Worm (Caenorhabditis elegans) whole organism, midembryonic: ENCODE measurements around the gene rab-6.2.

Experiments used
- T22C8.4 ChIP-seq: fragments of 200-800 bp; sonication (Bioruptor generic); IDR thresholded peaks from 2 replicates; pipeline ENCODE4 v1.3.6; 2022; ENCODE audit warnings: missing genetic modification characterization, missing compliant biosample characterization
- cog-1 ChIP-seq: sonication (generic microtip); optimal IDR thresholded peaks from 2 replicates; lab custom pipeline; 2016; ENCODE audit warnings: missing genetic modification characterization, missing compliant biosample characterization
- flt-1 ChIP-seq: fragments of 200-800 bp; sonication (Bioruptor generic); IDR thresholded peaks from 2 replicates; pipeline ENCODE4 v1.3.6; 2022; ENCODE audit warnings: missing genetic modification characterization, missing compliant biosample characterization
- klf-2 ChIP-seq: fragments of 200-800 bp; sonication (Bioruptor generic); conservative IDR thresholded peaks from 2 replicates; pipeline ENCODE4 v1.3.6; 2022; ENCODE audit warnings: missing genetic modification reagents, missing genetic modification characterization, missing compliant biosample characterization
- med-1 ChIP-seq: sonication (generic microtip); optimal IDR thresholded peaks from 2 replicates; lab custom pipeline; 2017; ENCODE audit warnings: missing genetic modification characterization, mild to moderate bottlenecking, missing compliant biosample characterization, antibody characterized with exemption, missing genetic modification reagents; ENCODE audit not compliant: insufficient read depth
- ref-1 ChIP-seq: fragments of 200-800 bp; sonication (Bioruptor generic); conservative IDR thresholded peaks from 2 replicates; pipeline ENCODE4 v1.3.6; 2022; ENCODE audit warnings: missing genetic modification reagents, missing genetic modification characterization, missing compliant biosample characterization
- tab-1 ChIP-seq: fragments of 200-800 bp; sonication (Bioruptor generic); IDR thresholded peaks from 2 replicates; pipeline ENCODE4 v1.3.6; 2022; ENCODE audit warnings: missing genetic modification characterization, missing compliant biosample characterization
- ztf-23 ChIP-seq: fragments of 200-800 bp; sonication (Bioruptor generic); IDR thresholded peaks from 2 replicates; pipeline ENCODE4 v1.3.6; 2022; ENCODE audit warnings: missing genetic modification reagents, missing genetic modification characterization, missing compliant biosample characterization
- ztf-29 ChIP-seq: fragments of 200-800 bp; sonication (Bioruptor generic); IDR thresholded peaks from 2 replicates; pipeline ENCODE4 v1.3.6; 2022; ENCODE audit warnings: missing genetic modification reagents, missing genetic modification characterization, missing compliant biosample characterization

The rab-6.2 gene

DNA sequence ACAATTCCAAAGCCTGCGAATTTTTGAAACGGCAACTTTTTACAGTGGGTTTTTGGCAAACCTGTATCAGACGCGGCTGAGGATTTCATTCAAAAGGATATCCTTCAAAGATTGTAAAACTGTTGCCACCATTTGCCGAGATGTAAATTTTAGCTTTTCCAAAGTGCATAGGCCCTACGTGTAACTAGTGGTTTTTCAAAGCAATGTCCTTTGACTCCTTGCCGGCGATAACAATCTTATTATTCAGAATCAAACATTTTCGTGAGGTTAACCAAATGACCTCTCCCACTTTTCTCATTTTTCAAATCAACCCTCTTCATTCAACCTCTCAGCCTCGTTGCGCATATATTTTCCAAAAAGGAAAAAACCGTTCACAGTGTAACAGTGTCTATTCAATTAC is 9.1 kb downstream of the rab-6.2 start, which contains the start of gene T25G12.3:
T25G12.3 (plus strand) TSS at position 301 of the 400 bp plus-strand sequence.
- TF ChIP-seq klf-2 (GFP tag; lab: Robert Waterston, UW) (no peak), ztf-23 (GFP tag; lab: Robert Waterston, UW) (no peak)

ce11 chrX:17234988-17235387 is 12.7 kb downstream of the rab-6.2 start:
- TF ChIP-seq klf-2 (GFP tag; lab: Robert Waterston, UW) (no peak), ref-1 (GFP tag; lab: Robert Waterston, UW) (no peak), cog-1 (tag; lab: Kevin White, UChicago) (no peak), ztf-29 (GFP tag; lab: Robert Waterston, UW) (no peak), T22C8.4 (GFP tag; lab: Robert Waterston, UW) (no peak), flt-1 (GFP tag; lab: Robert Waterston, UW) (no peak), tab-1 (GFP tag; lab: Robert Waterston, UW) (no peak), ztf-23 (GFP tag; lab: Robert Waterston, UW) (no peak), med-1 (GFP tag; lab: Kevin White, UChicago) (no peak)

- TF ChIP-seq T22C8.4 (GFP tag; lab: Robert Waterston, UW) (no peak), klf-2 (GFP tag; lab: Robert Waterston, UW) (no peak), cog-1 (tag; lab: Kevin White, UChicago) (no peak), ref-1 (GFP tag; lab: Robert Waterston, UW) (no peak), med-1 (GFP tag; lab: Kevin White, UChicago) (no peak), ztf-23 (GFP tag; lab: Robert Waterston, UW) (no peak), flt-1 (GFP tag; lab: Robert Waterston, UW) (no peak), ztf-29 (GFP tag; lab: Robert Waterston, UW) (no peak), tab-1 (GFP tag; lab: Robert Waterston, UW) (no peak)
Measured at ce11 chrX:17235749-17236561, 13.7 kb downstream of the rab-6.2 start, which contains the start of gene dhs-30. dhs-30 (minus strand) TSS chrX:17235838.

- no peak for TF ChIP-seq ztf-23 (GFP tag; lab: Robert Waterston, UW)
- no peak for TF ChIP-seq ref-1 (GFP tag; lab: Robert Waterston, UW)
- no peak for TF ChIP-seq ztf-29 (GFP tag; lab: Robert Waterston, UW)
- no peak for TF ChIP-seq flt-1 (GFP tag; lab: Robert Waterston, UW)
- TF ChIP-seq T22C8.4 (GFP tag; lab: Robert Waterston, UW) = no peak
- no peak for TF ChIP-seq cog-1 (tag; lab: Kevin White, UChicago)
- no peak for TF ChIP-seq tab-1 (GFP tag; lab: Robert Waterston, UW)
- TF ChIP-seq klf-2 (GFP tag; lab: Robert Waterston, UW) = no peak
- no peak for TF ChIP-seq med-1 (GFP tag; lab: Kevin White, UChicago)
Measured at ce11 chrX:17237439-17237838, 15.2 kb downstream of the rab-6.2 start, which contains the start of gene T25G12.11. T25G12.11 (minus strand) TSS chrX:17237539.

ce11 chrX:17243053-17243452 is 20.8 kb downstream of the rab-6.2 start, which contains the start of gene T25G12.13:
T25G12.13 (plus strand) TSS chrX:17243353.
- no peak for TF ChIP-seq ref-1 (GFP tag; lab: Robert Waterston, UW)
- no peak for TF ChIP-seq T22C8.4 (GFP tag; lab: Robert Waterston, UW)
- no peak for TF ChIP-seq ztf-23 (GFP tag; lab: Robert Waterston, UW)
- no peak for TF ChIP-seq med-1 (GFP tag; lab: Kevin White, UChicago)
- no peak for TF ChIP-seq tab-1 (GFP tag; lab: Robert Waterston, UW)
- TF ChIP-seq flt-1 (GFP tag; lab: Robert Waterston, UW) = no peak
- no peak for TF ChIP-seq cog-1 (tag; lab: Kevin White, UChicago)

DNA sequence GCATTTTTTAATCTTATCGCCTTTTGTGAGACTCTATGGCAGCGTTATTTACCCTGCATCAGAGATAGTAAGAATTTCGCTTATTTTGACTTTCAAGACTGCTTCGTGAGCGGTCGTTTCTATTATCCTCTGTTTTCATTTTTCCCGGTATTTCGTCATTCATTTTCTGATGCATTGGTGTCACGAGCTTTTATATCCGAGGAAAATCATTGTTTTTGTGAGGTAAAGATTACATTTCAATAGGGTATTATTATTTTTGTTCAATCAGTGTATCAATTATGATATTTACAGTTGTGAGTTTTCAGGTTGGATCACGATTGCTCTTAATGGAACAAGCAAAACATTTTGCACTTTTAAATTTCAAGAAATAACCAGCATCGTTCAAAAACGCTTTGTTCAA is 25.0 kb downstream of the rab-6.2 start:
- TF ChIP-seq klf-2 (GFP tag; lab: Robert Waterston, UW) (no peak), ztf-23 (GFP tag; lab: Robert Waterston, UW) (no peak), ref-1 (GFP tag; lab: Robert Waterston, UW) (no peak), T22C8.4 (GFP tag; lab: Robert Waterston, UW) (no peak), med-1 (GFP tag; lab: Kevin White, UChicago) (no peak), tab-1 (GFP tag; lab: Robert Waterston, UW) (no peak), cog-1 (tag; lab: Kevin White, UChicago) (no peak), flt-1 (GFP tag; lab: Robert Waterston, UW) (no peak), ztf-29 (GFP tag; lab: Robert Waterston, UW) (no peak)

DNA sequence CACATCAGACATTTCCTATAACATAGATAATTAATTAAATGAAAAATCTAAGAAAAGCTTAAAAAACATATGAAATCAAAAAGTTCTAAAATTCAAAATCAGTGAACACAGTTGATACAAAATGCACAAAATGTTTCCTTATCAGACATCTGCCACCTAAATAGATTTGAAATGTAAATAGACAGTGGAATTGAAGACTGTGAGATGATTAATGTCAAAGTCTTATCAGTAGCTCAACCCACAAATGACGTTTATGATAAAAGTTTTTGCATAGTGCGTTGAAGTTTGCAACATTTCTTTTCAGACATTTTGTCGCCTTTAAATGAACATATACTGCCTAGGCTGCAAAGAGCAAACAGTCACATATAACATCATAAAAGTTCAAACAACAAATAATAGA is 34.5 kb downstream of the rab-6.2 start, which contains the start of gene Y40C7B.4:
Y40C7B.4 (minus strand) TSS at position 19 of the 400 bp plus-strand sequence.
- TF ChIP-seq med-1 (GFP tag; lab: Kevin White, UChicago) = no peak
- TF ChIP-seq ref-1 (GFP tag; lab: Robert Waterston, UW) = no peak
- no peak for TF ChIP-seq tab-1 (GFP tag; lab: Robert Waterston, UW)
- no peak for TF ChIP-seq flt-1 (GFP tag; lab: Robert Waterston, UW)
- no peak for TF ChIP-seq ztf-29 (GFP tag; lab: Robert Waterston, UW)
- TF ChIP-seq cog-1 (tag; lab: Kevin White, UChicago) = no peak
- no peak for TF ChIP-seq klf-2 (GFP tag; lab: Robert Waterston, UW)
